Worm (Caenorhabditis elegans) whole organism, L4/young adult: ENCODE measurements around the gene attf-3.

Experiments used
- W03F9.2 ChIP-seq: fragments of 150-350 bp; optimal IDR thresholded peaks from 2 replicates; lab custom pipeline; 2014; ENCODE audit warnings: missing biosample characterization, missing genetic modification characterization
- him-1 ChIP-seq: sonication (generic microtip); optimal IDR thresholded peaks from 2 replicates; lab custom pipeline; 2016; ENCODE audit warnings: missing genotype, missing genetic modification reagents, missing genetic modification characterization, missing compliant biosample characterization

DNA sequence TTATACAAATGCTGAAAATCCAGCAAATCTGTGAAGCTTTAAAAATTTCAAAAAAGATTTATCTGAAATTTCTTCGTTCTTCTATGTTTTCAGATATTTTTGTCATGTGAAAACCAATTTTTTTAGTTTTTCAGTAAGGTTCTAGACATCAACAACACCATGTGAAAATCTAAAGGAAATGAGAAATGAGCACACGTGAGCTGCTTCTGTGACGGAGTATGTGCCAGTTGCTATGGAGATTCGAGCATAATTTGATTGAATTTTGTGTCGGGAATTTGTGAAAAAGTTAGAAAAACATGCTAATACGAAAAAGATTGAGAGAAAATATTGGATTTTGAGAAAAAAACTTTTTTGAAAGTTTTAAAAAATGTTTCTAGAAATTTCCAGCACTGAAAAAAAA lies 54.6 kb downstream of the attf-3 start:
- no peak for TF ChIP-seq him-1 (tag; lab: Kevin White, UChicago)
- no peak for TF ChIP-seq W03F9.2 (tag; lab: Kevin White, UChicago)
